Worm (Caenorhabditis elegans) whole organism, L2 larva: ENCODE results near the gene sre-3.
A peak's percentile ranks its signal among the peaks of the same experiment; 100 is the strongest.

Experiments used
- C34F6.9 ChIP-seq: fragments of 150-350 bp; optimal IDR thresholded peaks from 2 replicates; lab custom pipeline; 2014; ENCODE audit warnings: missing biosample characterization, missing genetic modification characterization
- F13H6.1 ChIP-seq: sonication (generic microtip); optimal IDR thresholded peaks from 2 replicates; lab custom pipeline; 2016; ENCODE audit warnings: missing genetic modification characterization, missing compliant biosample characterization
- R02D3.7 ChIP-seq: fragments of 150-350 bp; optimal IDR thresholded peaks from 2 replicates; lab custom pipeline; 2014; ENCODE audit warnings: missing biosample characterization, missing genetic modification characterization
- Y55F3AM.14 ChIP-seq: fragments of 200-800 bp; sonication (Bioruptor generic); optimal IDR thresholded peaks from 2 replicates; lab custom pipeline; 2018; ENCODE audit warnings: mild to moderate bottlenecking, missing genetic modification characterization, missing compliant biosample characterization
- ZK546.5 ChIP-seq: sonication (generic microtip); optimal IDR thresholded peaks from 2 replicates; lab custom pipeline; 2017; ENCODE audit warnings: missing biosample characterization, missing genetic modification characterization
- alr-1 ChIP-seq: fragments of 150-350 bp; optimal IDR thresholded peaks from 2 replicates; lab custom pipeline; 2014; ENCODE audit warnings: missing biosample characterization, missing genetic modification characterization
- aly-2 ChIP-seq: fragments of 150-350 bp; optimal IDR thresholded peaks from 2 replicates; lab custom pipeline; 2014; ENCODE audit warnings: missing biosample characterization, missing genetic modification characterization
- ama-1 ChIP-seq: fragments of 150-350 bp; optimal IDR thresholded peaks from 2 replicates; lab custom pipeline; 2018; ENCODE audit warnings: inconsistent platforms
- blmp-1 ChIP-seq: sonication (generic microtip); optimal IDR thresholded peaks from 2 replicates; lab custom pipeline; 2017; ENCODE audit warnings: missing genetic modification characterization, mild to moderate bottlenecking, missing compliant biosample characterization, antibody characterized with exemption, moderate library complexity; ENCODE audit not compliant: insufficient read depth
- ceh-16 ChIP-seq: fragments of 150-350 bp; optimal IDR thresholded peaks from 2 replicates; lab custom pipeline; 2014; ENCODE audit warnings: missing biosample characterization, missing genetic modification characterization
- ceh-82 ChIP-seq: fragments of 150-350 bp; optimal IDR thresholded peaks from 2 replicates; lab custom pipeline; 2014; ENCODE audit warnings: missing biosample characterization, missing genetic modification characterization
- crh-2 ChIP-seq: sonication (generic microtip); optimal IDR thresholded peaks from 2 replicates; lab custom pipeline; 2017; ENCODE audit warnings: missing biosample characterization, missing genetic modification characterization
- dmd-4 ChIP-seq: sonication (generic microtip); optimal IDR thresholded peaks from 2 replicates; lab custom pipeline; 2017; ENCODE audit warnings: missing biosample characterization, missing genetic modification characterization
- egl-27 ChIP-seq: sonication (generic microtip); optimal IDR thresholded peaks from 3 replicates; lab custom pipeline; 2017; ENCODE audit warnings: missing biosample characterization, missing genetic modification reagents, missing genetic modification characterization
- elt-1 ChIP-seq: fragments of 150-350 bp; optimal IDR thresholded peaks from 2 replicates; lab custom pipeline; 2014; ENCODE audit warnings: missing biosample characterization, missing genetic modification characterization
- elt-3 ChIP-seq: sonication (generic microtip); optimal IDR thresholded peaks from 2 replicates; lab custom pipeline; 2017; ENCODE audit warnings: missing biosample characterization, missing genetic modification characterization
- fos-1 ChIP-seq: fragments of 150-350 bp; optimal IDR thresholded peaks from 2 replicates; lab custom pipeline; 2014; ENCODE audit warnings: missing biosample characterization, missing genetic modification characterization
- gmeb-1 ChIP-seq: fragments of 150-350 bp; optimal IDR thresholded peaks from 2 replicates; lab custom pipeline; 2014; ENCODE audit warnings: missing biosample characterization, missing genetic modification characterization
- lin-11 ChIP-seq: fragments of 150-350 bp; sonication (generic microtip); optimal IDR thresholded peaks from 2 replicates; lab custom pipeline; 2014; ENCODE audit warnings: missing biosample characterization, missing genetic modification characterization, inconsistent platforms, mixed read lengths
- lin-13 ChIP-seq: fragments of 150-350 bp; optimal IDR thresholded peaks from 2 replicates; lab custom pipeline; 2014; ENCODE audit warnings: missing biosample characterization, missing genetic modification reagents, missing genetic modification characterization
- lin-39 ChIP-seq: fragments of 150-350 bp; optimal IDR thresholded peaks from 2 replicates; lab custom pipeline; 2014; ENCODE audit warnings: missing biosample characterization, missing genetic modification reagents, missing genetic modification characterization
- lsy-2 ChIP-seq, 2 experiments: fragments of 150-350 bp in 1 of 2; sonication (generic microtip) in 1 of 2; optimal IDR thresholded peaks; 2 replicates each; lab custom pipeline; 2014 to 2017; ENCODE audit warnings: missing biosample characterization in 2 of 2, missing genetic modification characterization in 2 of 2
- mab-5 ChIP-seq: fragments of 150-350 bp; optimal IDR thresholded peaks from 2 replicates; lab custom pipeline; 2014; ENCODE audit warnings: missing biosample characterization, missing genetic modification characterization
- mbf-1 ChIP-seq: sonication (generic microtip); optimal IDR thresholded peaks from 2 replicates; lab custom pipeline; 2017; ENCODE audit warnings: missing biosample characterization, missing genetic modification characterization
- mdl-1 ChIP-seq, 2 experiments: fragments of 150-350 bp in 1 of 2; sonication (generic microtip) in 1 of 2; optimal IDR thresholded peaks; 2 replicates each; lab custom pipeline; 2017; ENCODE audit warnings: missing biosample characterization in 2 of 2, missing genetic modification characterization in 2 of 2
- nhr-10 ChIP-seq: sonication (generic microtip); optimal IDR thresholded peaks from 2 replicates; lab custom pipeline; 2017; ENCODE audit warnings: missing biosample characterization, missing genetic modification characterization
- nhr-11 ChIP-seq: fragments of 150-350 bp; optimal IDR thresholded peaks from 2 replicates; lab custom pipeline; 2014; ENCODE audit warnings: missing biosample characterization, missing genetic modification characterization
- nhr-12 ChIP-seq: fragments of 150-350 bp; optimal IDR thresholded peaks from 2 replicates; lab custom pipeline; 2014; ENCODE audit warnings: missing biosample characterization, missing genetic modification characterization
- nhr-129 ChIP-seq: fragments of 150-350 bp; optimal IDR thresholded peaks from 2 replicates; lab custom pipeline; 2014; ENCODE audit warnings: missing biosample characterization, missing genetic modification characterization
- nhr-21 ChIP-seq: fragments of 150-350 bp; optimal IDR thresholded peaks from 2 replicates; lab custom pipeline; 2014; ENCODE audit warnings: missing biosample characterization, missing genetic modification characterization
- nhr-23 ChIP-seq: fragments of 150-350 bp; optimal IDR thresholded peaks from 2 replicates; lab custom pipeline; 2014; ENCODE audit warnings: missing biosample characterization, missing genetic modification reagents, missing genetic modification characterization
- nhr-237 ChIP-seq: fragments of 150-350 bp; optimal IDR thresholded peaks from 2 replicates; lab custom pipeline; 2014; ENCODE audit warnings: missing biosample characterization, missing genetic modification characterization
- nhr-25 ChIP-seq: fragments of 150-350 bp; sonication (generic microtip); optimal IDR thresholded peaks from 3 replicates; lab custom pipeline; 2014; ENCODE audit warnings: missing biosample characterization, missing genetic modification characterization
- nhr-6 ChIP-seq: fragments of 150-350 bp; optimal IDR thresholded peaks from 2 replicates; lab custom pipeline; 2014; ENCODE audit warnings: missing biosample characterization, missing genetic modification characterization
- nhr-77 ChIP-seq: fragments of 150-350 bp; optimal IDR thresholded peaks from 2 replicates; lab custom pipeline; 2014; ENCODE audit warnings: missing biosample characterization, missing genetic modification characterization
- peb-1 ChIP-seq: fragments of 150-350 bp; optimal IDR thresholded peaks from 2 replicates; lab custom pipeline; 2014; ENCODE audit warnings: missing biosample characterization, missing genetic modification characterization
- sem-4 ChIP-seq: fragments of 150-350 bp; optimal IDR thresholded peaks from 2 replicates; lab custom pipeline; 2014; ENCODE audit warnings: missing biosample characterization, missing genetic modification reagents, missing genetic modification characterization
- skn-1 ChIP-seq: sonication (generic microtip); optimal IDR thresholded peaks from 2 replicates; lab custom pipeline; 2017; ENCODE audit warnings: missing biosample characterization, missing genetic modification characterization
- sma-3 ChIP-seq: sonication (generic microtip); optimal IDR thresholded peaks from 2 replicates; lab custom pipeline; 2016; ENCODE audit warnings: missing genetic modification reagents, missing genetic modification characterization, missing compliant biosample characterization
- sma-9 ChIP-seq, 2 experiments: fragments of 150-350 bp in 1 of 2; sonication (generic microtip) in 1 of 2; optimal IDR thresholded peaks; 2 replicates each; lab custom pipeline; 2014 to 2016; ENCODE audit warnings: missing genetic modification characterization in 2 of 2, mild to moderate bottlenecking in 1 of 2, missing biosample characterization in 1 of 2, missing compliant biosample characterization in 1 of 2, missing genetic modification reagents in 1 of 2, moderate library complexity in 1 of 2
- snpc-4 ChIP-seq: fragments of 150-350 bp; optimal IDR thresholded peaks from 2 replicates; lab custom pipeline; 2014; ENCODE audit warnings: missing biosample characterization, missing genetic modification characterization
- unc-39 ChIP-seq: fragments of 150-350 bp; optimal IDR thresholded peaks from 2 replicates; lab custom pipeline; 2014; ENCODE audit warnings: missing biosample characterization, missing genetic modification characterization
- unc-55 ChIP-seq: fragments of 150-350 bp; sonication (generic microtip); optimal IDR thresholded peaks from 3 replicates; lab custom pipeline; 2014; ENCODE audit warnings: missing biosample characterization, missing genetic modification reagents, missing genetic modification characterization
- unc-62 ChIP-seq: fragments of 150-350 bp; optimal IDR thresholded peaks from 2 replicates; lab custom pipeline; 2014; ENCODE audit warnings: missing biosample characterization, missing genetic modification reagents, missing genetic modification characterization
- zag-1 ChIP-seq: fragments of 150-350 bp; optimal IDR thresholded peaks from 2 replicates; lab custom pipeline; 2014; ENCODE audit warnings: missing biosample characterization, missing genetic modification characterization
- ztf-1 ChIP-seq: fragments of 200-800 bp; sonication (Bioruptor generic); conservative IDR thresholded peaks from 2 replicates; pipeline ENCODE4 v1.3.6; 2022; ENCODE audit warnings: missing genetic modification characterization, missing compliant biosample characterization
- ztf-11 ChIP-seq: sonication (generic microtip); optimal IDR thresholded peaks from 2 replicates; lab custom pipeline; 2017; ENCODE audit warnings: missing biosample characterization, missing genetic modification characterization
- ztf-4 ChIP-seq: fragments of 150-350 bp; optimal IDR thresholded peaks from 2 replicates; lab custom pipeline; 2014; ENCODE audit warnings: missing biosample characterization, missing genetic modification characterization

sre-3 gene

DNA sequence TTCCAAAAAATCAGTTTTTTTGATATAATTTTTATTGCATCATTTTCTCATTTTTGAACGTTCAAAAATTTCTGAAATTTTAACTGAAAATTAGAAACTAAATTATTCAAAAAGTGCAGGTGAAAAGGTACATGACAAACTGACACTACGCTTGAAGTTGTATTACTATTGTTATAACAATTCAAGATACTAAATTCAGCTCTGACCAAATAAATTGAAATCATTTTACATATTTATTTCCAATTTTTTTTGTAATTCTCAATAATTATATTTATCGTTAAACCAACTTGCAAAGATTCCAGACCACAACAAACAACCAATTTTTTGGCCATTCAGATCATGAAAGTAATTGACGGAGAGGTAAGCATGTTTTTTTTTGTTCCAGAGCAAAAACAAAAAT is at the start of gene sre-3:
sre-3 (plus strand) TSS at position 301 of the 400 bp plus-strand sequence.
- TF ChIP-seq nhr-25 (tag; lab: Kevin White, UChicago) (no peak), ZK546.5 (tag; lab: Kevin White, UChicago) (no peak), ama-1 (lab: Kevin White, UChicago) (no peak), fos-1 (no peak), nhr-11 (tag; lab: Kevin White, UChicago) (no peak), nhr-129 (tag; lab: Kevin White, UChicago) (no peak), ztf-1 (no peak), ztf-11 (no peak), sem-4 (no peak), ceh-16 (tag; lab: Kevin White, UChicago) (no peak)
- TF ChIP-seq, all 48 proteins: peak for 0

DNA sequence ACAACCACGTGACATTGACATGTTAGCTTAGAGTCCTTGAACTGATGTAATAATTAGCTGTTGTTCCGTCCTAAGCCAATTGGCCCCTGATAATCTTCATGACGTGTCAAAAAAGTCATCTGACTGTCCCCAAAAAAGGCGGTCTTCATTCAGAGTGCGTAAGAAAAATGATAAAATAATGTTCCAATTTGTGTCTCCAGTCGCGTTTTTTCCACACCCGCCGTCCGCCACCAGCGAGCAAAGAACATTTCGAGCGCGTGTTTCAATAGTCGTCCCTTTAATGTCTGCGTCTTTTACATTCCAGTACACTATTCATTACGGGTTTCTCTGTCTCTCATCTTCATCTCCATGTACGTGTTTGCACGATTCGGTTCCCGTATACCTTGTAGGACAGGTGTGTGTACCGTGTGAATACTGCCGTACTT is 48.1 kb upstream of the sre-3 start:
- TF ChIP-seq nhr-237 (tag; lab: Kevin White, UChicago): no peak
- TF ChIP-seq egl-27 (tag; lab: Kevin White, UChicago): peak; percentile 75
- no peak for TF ChIP-seq peb-1 (tag; lab: Kevin White, UChicago)
- TF ChIP-seq nhr-129 (tag; lab: Kevin White, UChicago): peak; percentile 79
- TF ChIP-seq F13H6.1 (tag; lab: Kevin White, UChicago): peak; percentile 84
- TF ChIP-seq nhr-10 (tag; lab: Kevin White, UChicago): no peak
- no peak for TF ChIP-seq dmd-4 (tag; lab: Kevin White, UChicago)
- peak; percentile 40 for TF ChIP-seq nhr-6 (tag; lab: Kevin White, UChicago)
- TF ChIP-seq ztf-1: no peak
- TF ChIP-seq sem-4: peak; percentile 77
- TF ChIP-seq lin-13 (GFP tag; lab: Kevin White, UChicago): peak; percentile 55
- peak; percentile 95 for TF ChIP-seq nhr-25 (tag; lab: Kevin White, UChicago)
- TF ChIP-seq elt-1 (tag; lab: Kevin White, UChicago): no peak
- TF ChIP-seq lsy-2 (tag; optimal IDR thresholded peaks at IDR 0.05; lab: Kevin White, UChicago): peak in 1 of 2 experiments; percentile 72
- TF ChIP-seq fos-1: peak; percentile 75
- TF ChIP-seq nhr-12 (tag; lab: Kevin White, UChicago): peak; percentile 15
- TF ChIP-seq gmeb-1 (tag; lab: Kevin White, UChicago): peak; percentile 59
- TF ChIP-seq mab-5 (tag; lab: Kevin White, UChicago): no peak
- TF ChIP-seq skn-1: no peak
- TF ChIP-seq aly-2 (tag; lab: Kevin White, UChicago): no peak
- TF ChIP-seq nhr-11 (tag; lab: Kevin White, UChicago): no peak
- peak; percentile 73 for TF ChIP-seq unc-55
- TF ChIP-seq ceh-16 (tag; lab: Kevin White, UChicago): no peak
- no peak for TF ChIP-seq zag-1 (tag; lab: Kevin White, UChicago)
- TF ChIP-seq R02D3.7 (tag; lab: Kevin White, UChicago): no peak
- TF ChIP-seq sma-9 (GFP tag; optimal IDR thresholded peaks at IDR 0.05; lab: Kevin White, UChicago): peak; percentile 97
- TF ChIP-seq sma-9 (tag; optimal IDR thresholded peaks at IDR 0.05; lab: Kevin White, UChicago): no peak
- no peak for TF ChIP-seq nhr-23 (tag; lab: Kevin White, UChicago)
- TF ChIP-seq elt-3 (tag; lab: Kevin White, UChicago): no peak
- no peak for TF ChIP-seq ZK546.5 (tag; lab: Kevin White, UChicago)
- peak; percentile 92 for TF ChIP-seq sma-3 (GFP tag; lab: Kevin White, UChicago)
- TF ChIP-seq ztf-4 (tag; lab: Kevin White, UChicago): peak; percentile 72
- peak; percentile 34 for TF ChIP-seq snpc-4 (tag; lab: Kevin White, UChicago)
- peak; percentile 7 for TF ChIP-seq unc-62 (GFP tag; lab: Kevin White, UChicago)
- TF ChIP-seq unc-39 (tag; lab: Kevin White, UChicago): no peak
- TF ChIP-seq ama-1 (lab: Kevin White, UChicago): no peak
- TF ChIP-seq ceh-82: no peak
- peak; percentile 90 for TF ChIP-seq blmp-1 (tag; lab: Kevin White, UChicago)
- TF ChIP-seq crh-2 (tag; lab: Kevin White, UChicago): peak; percentile 94
- TF ChIP-seq nhr-77 (tag; lab: Kevin White, UChicago): no peak
- no peak for TF ChIP-seq lin-39 (tag; lab: Kevin White, UChicago)
- no peak for TF ChIP-seq alr-1 (tag; lab: Kevin White, UChicago)
- TF ChIP-seq ztf-11: no peak
- peak; percentile 50 for TF ChIP-seq Y55F3AM.14 (GFP tag; lab: Kevin White, UChicago)
- TF ChIP-seq nhr-21 (tag; lab: Kevin White, UChicago): no peak
- peak; percentile 54 for TF ChIP-seq lin-11
- TF ChIP-seq mbf-1 (tag; lab: Kevin White, UChicago): no peak
- peak; percentile 70 for TF ChIP-seq C34F6.9 (tag; lab: Kevin White, UChicago)
- peak; percentile 73 to 87 for TF ChIP-seq mdl-1 (tag; optimal IDR thresholded peaks at IDR 0.05; lab: Kevin White, UChicago)
